Fruit fly (Drosophila melanogaster) whole organism, embryonic: ENCODE measurements around the gene CG43117.

Experiments
- Blimp-1 ChIP-seq: fragments of 200-800 bp; sonication (Bioruptor generic); optimal IDR thresholded peaks from 3 replicates; lab custom pipeline; 2018; ENCODE audit warnings: missing biosample characterization, missing genetic modification characterization, mild to moderate bottlenecking, moderate library complexity, missing genetic modification reagents
- CG10274 ChIP-seq: fragments of 200-800 bp; sonication (Bioruptor generic); optimal IDR thresholded peaks from 3 replicates; lab custom pipeline; 2017; ENCODE audit warnings: missing biosample characterization, mild to moderate bottlenecking, missing genetic modification characterization
- CG10366 ChIP-seq: fragments of 200-800 bp; sonication (Bioruptor generic); IDR thresholded peaks from 2 replicates; pipeline ENCODE4 v1.3.6; 2022; ENCODE audit warnings: missing biosample characterization, missing genetic modification characterization
- CG12942 ChIP-seq: fragments of 200-800 bp; sonication (Bioruptor generic); optimal IDR thresholded peaks from 3 replicates; lab custom pipeline; 2016; ENCODE audit warnings: missing biosample characterization, missing genetic modification characterization
- CG14050 ChIP-seq: fragments of 200-800 bp; sonication (Bioruptor generic); IDR thresholded peaks from 3 replicates; pipeline ENCODE4 v1.3.6; 2022; ENCODE audit warnings: missing biosample characterization, missing genetic modification characterization
- CG1602 ChIP-seq: fragments of 200-800 bp; sonication (Bioruptor generic); optimal IDR thresholded peaks from 3 replicates; lab custom pipeline; 2016; ENCODE audit warnings: missing biosample characterization, missing genetic modification characterization
- CG17568 ChIP-seq: fragments of 200-800 bp; sonication (Bioruptor generic); optimal IDR thresholded peaks from 2 replicates; lab custom pipeline; 2018; ENCODE audit warnings: missing biosample characterization, mild to moderate bottlenecking, missing genetic modification characterization, moderate library complexity
- CG17912 ChIP-seq: fragments of 200-800 bp; sonication (Bioruptor generic); optimal IDR thresholded peaks from 2 replicates; lab custom pipeline; 2018; ENCODE audit warnings: missing biosample characterization, mild to moderate bottlenecking, missing genetic modification characterization
- CG18262 ChIP-seq: fragments of 200-800 bp; optimal IDR thresholded peaks from 3 replicates; lab custom pipeline; 2019; ENCODE audit warnings: missing biosample characterization, mild to moderate bottlenecking, missing genetic modification characterization, moderate library complexity
- CG30020 ChIP-seq: fragments of 200-800 bp; optimal IDR thresholded peaks from 2 replicates; lab custom pipeline; 2019; ENCODE audit warnings: missing biosample characterization, mild to moderate bottlenecking, missing genetic modification characterization, moderate library complexity
- CG31388 ChIP-seq: fragments of 200-800 bp; sonication (Bioruptor generic); optimal IDR thresholded peaks from 2 replicates; lab custom pipeline; 2016; ENCODE audit warnings: missing biosample characterization, missing genetic modification characterization
- CG3163 ChIP-seq: fragments of 200-800 bp; sonication (Bioruptor generic); optimal IDR thresholded peaks from 3 replicates; lab custom pipeline; 2016; ENCODE audit warnings: missing biosample characterization, missing genetic modification characterization
- CG33213 ChIP-seq: fragments of 200-800 bp; sonication (Bioruptor generic); optimal IDR thresholded peaks from 3 replicates; lab custom pipeline; 2016; ENCODE audit warnings: missing biosample characterization, missing genetic modification characterization
- CG3847 ChIP-seq: fragments of 200-800 bp; sonication (Bioruptor generic); IDR thresholded peaks from 2 replicates; pipeline ENCODE4 v1.3.6; 2022; ENCODE audit warnings: missing biosample characterization, missing genetic modification characterization
- CG4282 ChIP-seq: fragments of 200-800 bp; sonication (Bioruptor generic); optimal IDR thresholded peaks from 2 replicates; lab custom pipeline; 2016; ENCODE audit warnings: missing biosample characterization, missing genetic modification characterization
- CG43689 ChIP-seq: fragments of 200-800 bp; sonication (Bioruptor generic); IDR thresholded peaks from 2 replicates; pipeline ENCODE4 v1.3.6; 2022; ENCODE audit warnings: missing biosample characterization, missing genetic modification characterization
- CG4424 ChIP-seq: fragments of 200-800 bp; sonication (Bioruptor generic); optimal IDR thresholded peaks from 3 replicates; lab custom pipeline; 2016; ENCODE audit warnings: missing biosample characterization, missing genetic modification characterization
- CG8924 ChIP-seq: fragments of 200-800 bp; optimal IDR thresholded peaks from 3 replicates; lab custom pipeline; 2019; ENCODE audit warnings: missing biosample characterization, mild to moderate bottlenecking, missing genetic modification characterization, moderate library complexity
- Dip2 ChIP-seq: fragments of 200-800 bp; sonication (Bioruptor generic); IDR thresholded peaks from 2 replicates; pipeline ENCODE4 v1.3.6; 2022; ENCODE audit warnings: missing biosample characterization, missing genetic modification characterization
- Dip3 ChIP-seq: fragments of 200-800 bp; sonication (Bioruptor generic); optimal IDR thresholded peaks from 3 replicates; lab custom pipeline; 2016; ENCODE audit warnings: missing biosample characterization, missing genetic modification characterization
- E2f2 ChIP-seq: fragments of 200-800 bp; sonication (Bioruptor generic); IDR thresholded peaks from 2 replicates; pipeline ENCODE4 v1.3.6; 2022; ENCODE audit warnings: missing biosample characterization, missing genetic modification characterization
- HLHmδ ChIP-seq: fragments of 200-800 bp; sonication (Bioruptor generic); optimal IDR thresholded peaks from 2 replicates; lab custom pipeline; 2018; ENCODE audit warnings: missing biosample characterization, mild to moderate bottlenecking, missing genetic modification characterization, moderate library complexity
- Hmr ChIP-seq: fragments of 200-800 bp; sonication (Bioruptor generic); optimal IDR thresholded peaks from 3 replicates; lab custom pipeline; 2017; ENCODE audit warnings: mild to moderate bottlenecking, missing biosample characterization, missing genetic modification reagents, missing genetic modification characterization
- Mrtf ChIP-seq: fragments of 200-800 bp; sonication (Bioruptor generic); IDR thresholded peaks from 3 replicates; pipeline ENCODE4 v1.3.6; 2022; ENCODE audit warnings: missing biosample characterization, missing genetic modification characterization
- NC2β ChIP-seq: fragments of 200-800 bp; sonication (Bioruptor generic); optimal IDR thresholded peaks from 2 replicates; lab custom pipeline; 2016; ENCODE audit warnings: missing biosample characterization, missing genetic modification characterization
- NFAT ChIP-seq: fragments of 200-800 bp; sonication (Bioruptor generic); IDR thresholded peaks from 2 replicates; pipeline ENCODE4 v1.3.6; 2022; ENCODE audit warnings: missing biosample characterization, missing genetic modification characterization
- Scr ChIP-seq: fragments of 200-800 bp; sonication (Bioruptor generic); IDR thresholded peaks from 2 replicates; pipeline ENCODE4 v1.3.6; 2022; ENCODE audit warnings: missing biosample characterization, missing genetic modification characterization; ENCODE audit not compliant: partially characterized antibody
- Sox100B ChIP-seq: fragments of 200-800 bp; sonication (Bioruptor generic); optimal IDR thresholded peaks from 3 replicates; lab custom pipeline; 2018; ENCODE audit warnings: missing biosample characterization, mild to moderate bottlenecking, missing genetic modification characterization
- Spps ChIP-seq: fragments of 200-800 bp; sonication (Bioruptor generic); optimal IDR thresholded peaks from 2 replicates; lab custom pipeline; 2018; ENCODE audit warnings: missing biosample characterization, mild to moderate bottlenecking, missing genetic modification characterization
- al ChIP-seq: fragments of 200-800 bp; sonication (Bioruptor generic); IDR thresholded peaks from 2 replicates; pipeline ENCODE4 v1.3.6; 2022; ENCODE audit warnings: missing biosample characterization, missing genetic modification characterization
- amos ChIP-seq: fragments of 200-800 bp; sonication (Bioruptor generic); IDR thresholded peaks from 2 replicates; pipeline ENCODE4 v1.3.6; 2022; ENCODE audit warnings: missing biosample characterization, missing genetic modification characterization; ENCODE audit not compliant: partially characterized antibody
- corto ChIP-seq: fragments of 200-800 bp; sonication (Bioruptor generic); optimal IDR thresholded peaks from 2 replicates; lab custom pipeline; 2016; ENCODE audit warnings: missing biosample characterization, mild to moderate bottlenecking, missing genetic modification characterization, moderate library complexity
- crp ChIP-seq, 2 experiments: fragments of 200-800 bp; sonication (Bioruptor generic); optimal IDR thresholded peaks; 2 replicates in 1 of 2; 3 replicates in 1 of 2; lab custom pipeline; 2017; ENCODE audit warnings: missing biosample characterization in 2 of 2, missing genetic modification characterization in 2 of 2, mild to moderate bottlenecking in 1 of 2, moderate library complexity in 1 of 2
- cwo ChIP-seq: fragments of 200-800 bp; sonication (Bioruptor generic); optimal IDR thresholded peaks from 3 replicates; lab custom pipeline; 2017; ENCODE audit warnings: missing biosample characterization, missing genetic modification characterization, mild to moderate bottlenecking, moderate library complexity, missing genetic modification reagents
- danr ChIP-seq: fragments of 200-800 bp; sonication (Bioruptor generic); IDR thresholded peaks from 2 replicates; pipeline ENCODE4 v1.3.6; 2022; ENCODE audit warnings: missing biosample characterization, missing genetic modification characterization
- disco-r ChIP-seq: fragments of 200-800 bp; sonication (Bioruptor generic); optimal IDR thresholded peaks from 2 replicates; lab custom pipeline; 2016; ENCODE audit warnings: missing biosample characterization, missing genetic modification characterization
- ftz-f1 ChIP-seq: fragments of 200-800 bp; sonication (Bioruptor generic); optimal IDR thresholded peaks from 2 replicates; lab custom pipeline; 2016; ENCODE audit warnings: missing biosample characterization, missing genetic modification characterization
- grn ChIP-seq: fragments of 200-800 bp; sonication (Bioruptor generic); optimal IDR thresholded peaks from 3 replicates; lab custom pipeline; 2017; ENCODE audit warnings: missing biosample characterization, missing genetic modification characterization
- h ChIP-seq: fragments of >200 bp; optimal IDR thresholded peaks from 2 replicates; lab custom pipeline; 2017
- insv ChIP-seq, 2 experiments: fragments of 200-800 bp; sonication (Bioruptor generic); optimal IDR thresholded peaks; 3 replicates each; lab custom pipeline; 2016 to 2018; ENCODE audit warnings: missing biosample characterization in 2 of 2, missing genetic modification characterization in 2 of 2
- jigr1 ChIP-seq: fragments of 200-800 bp; sonication (Bioruptor generic); IDR thresholded peaks from 3 replicates; pipeline ENCODE4 v1.3.6; 2022; ENCODE audit warnings: missing biosample characterization, missing genetic modification characterization
- kni ChIP-seq: fragments of 200-800 bp; sonication (Bioruptor generic); optimal IDR thresholded peaks from 3 replicates; lab custom pipeline; 2017; ENCODE audit warnings: mild to moderate bottlenecking, missing biosample characterization, missing genetic modification reagents, missing genetic modification characterization
- rib ChIP-seq: fragments of 200-800 bp; sonication (Bioruptor generic); IDR thresholded peaks from 2 replicates; pipeline ENCODE4 v1.3.6; 2022; ENCODE audit warnings: missing biosample characterization, missing genetic modification characterization
- sisA ChIP-seq: fragments of 200-800 bp; sonication (Bioruptor generic); IDR thresholded peaks from 2 replicates; pipeline ENCODE4 v1.3.6; 2022; ENCODE audit warnings: missing biosample characterization, missing genetic modification characterization
- sob ChIP-seq: fragments of 200-800 bp; sonication (Bioruptor generic); IDR thresholded peaks from 2 replicates; pipeline ENCODE4 v1.3.6; 2022; ENCODE audit warnings: missing biosample characterization, missing genetic modification characterization
- unc-4 ChIP-seq: fragments of 200-800 bp; sonication (Bioruptor generic); IDR thresholded peaks from 2 replicates; pipeline ENCODE4 v1.3.6; 2022; ENCODE audit warnings: missing biosample characterization, missing genetic modification characterization; ENCODE audit not compliant: partially characterized antibody
- vnd ChIP-seq: fragments of 200-800 bp; sonication (Bioruptor generic); IDR thresholded peaks from 3 replicates; pipeline ENCODE4 v1.3.6; 2022; ENCODE audit warnings: missing biosample characterization, missing genetic modification characterization; ENCODE audit not compliant: partially characterized antibody
- vvl ChIP-seq: fragments of 200-800 bp; sonication (Bioruptor generic); IDR thresholded peaks from 2 replicates; pipeline ENCODE4 v1.3.6; 2022; ENCODE audit warnings: missing biosample characterization, missing genetic modification characterization
- wor ChIP-seq: fragments of 200-800 bp; sonication (Bioruptor generic); IDR thresholded peaks from 2 replicates; pipeline ENCODE4 v1.3.6; 2022; ENCODE audit warnings: missing biosample characterization, missing genetic modification characterization
- z ChIP-seq: fragments of 200-800 bp; sonication (Bioruptor generic); IDR thresholded peaks from 3 replicates; pipeline ENCODE4 v1.3.6; 2022; ENCODE audit warnings: missing biosample characterization, missing genetic modification characterization

CG43117 gene

DNA sequence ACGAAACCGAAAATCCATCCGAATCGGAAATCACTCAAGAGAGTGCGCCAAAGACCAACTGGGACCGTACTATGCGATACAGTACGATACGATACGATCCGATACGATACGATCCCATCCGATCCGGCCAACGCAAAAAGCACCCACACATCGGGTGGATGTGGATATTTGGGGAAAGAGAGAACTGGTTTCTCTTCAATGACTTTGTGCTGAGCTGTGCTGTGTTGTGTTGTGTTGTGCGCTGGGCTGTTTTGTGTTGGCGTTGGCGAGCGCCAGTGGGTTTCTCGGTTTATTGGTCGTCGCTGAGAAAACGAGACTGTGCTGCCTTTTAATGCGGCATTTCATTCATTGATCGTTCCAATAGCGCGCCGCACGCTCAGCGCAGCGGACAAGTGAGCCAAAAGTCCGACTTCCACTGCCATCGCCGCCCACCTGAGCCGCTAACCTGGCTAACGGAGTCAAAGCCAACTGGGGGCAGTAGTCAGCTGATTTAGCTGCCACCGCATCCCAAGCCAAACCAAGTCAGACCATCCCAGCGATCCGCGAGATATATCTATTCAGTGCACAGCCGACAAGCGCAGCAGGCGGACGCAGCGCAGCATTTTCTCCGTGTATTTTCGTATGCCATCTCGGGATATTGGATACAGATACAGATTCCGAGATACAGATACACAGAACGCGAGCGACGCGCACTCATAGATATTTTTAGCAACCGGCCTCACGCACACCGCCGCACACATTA lies 14.0 kb upstream of the CG43117 start, which contains the start of gene tx (continued):
- TF ChIP-seq Mrtf (GFP tag; lab: Robert Waterston, UW) (no peak), Sox100B (GFP tag; lab: Kevin White, UChicago) (no peak), h (lab: Kevin White, UChicago) (no peak), CG4282 (GFP tag; lab: Kevin White, UChicago) (no peak), unc-4 (0 out of 2 replicates have a peak, but pooled peaks have one; percentile 14), kni (GFP tag; lab: Kevin White, UChicago) (peak; percentile 69), rib (GFP tag; lab: Robert Waterston, UW) (no peak), vnd (GFP tag; lab: Robert Waterston, UW) (0 out of 3 replicates have a peak, but pooled peaks have one; percentile 24), NFAT (GFP tag; lab: Robert Waterston, UW) (no peak), CG33213 (GFP tag; lab: Kevin White, UChicago) (no peak), CG4424 (GFP tag; lab: Kevin White, UChicago) (no peak), crp (GFP tag; optimal IDR thresholded peaks at IDR 0.05; lab: Kevin White, UChicago) (peak in 1 of 2 experiments; percentile 34), disco-r (GFP tag; lab: Kevin White, UChicago) (no peak), NC2β (GFP tag; lab: Kevin White, UChicago) (no peak), sob (no peak), Dip3 (GFP tag; lab: Kevin White, UChicago) (no peak), E2f2 (0 out of 2 replicates have a peak, but pooled peaks have one; percentile 20), grn (GFP tag; lab: Kevin White, UChicago) (peak; percentile 51), Blimp-1 (GFP tag; lab: Kevin White, UChicago) (peak; percentile 70), CG14050 (no peak), CG43689 (GFP tag; lab: Robert Waterston, UW) (no peak), CG1602 (no peak), al (GFP tag; lab: Robert Waterston, UW) (no peak), CG17568 (GFP tag; lab: Kevin White, UChicago) (no peak), vvl (GFP tag; lab: Robert Waterston, UW) (peak; percentile 40), CG10366 (GFP tag; lab: Robert Waterston, UW) (no peak), Spps (no peak), Scr (GFP tag; lab: Robert Waterston, UW) (peak; percentile 18; the same call in 1 of the 2 replicates), insv (GFP tag; optimal IDR thresholded peaks at IDR 0.05; lab: Kevin White, UChicago) (no peak), Hmr (GFP tag; lab: Kevin White, UChicago) (no peak), CG3847 (GFP tag; lab: Robert Waterston, UW) (0 out of 2 replicates have a peak, but pooled peaks have one; percentile 5), cwo (GFP tag; lab: Kevin White, UChicago) (peak; percentile 46), amos (GFP tag; lab: Robert Waterston, UW) (peak; percentile 29; the same call in 1 of the 2 replicates), CG18262 (tag; lab: Kevin White, UChicago) (no peak), corto (GFP tag; lab: Kevin White, UChicago) (no peak), z (GFP tag; lab: Robert Waterston, UW) (peak; percentile 95), CG30020 (no peak), ftz-f1 (no peak), CG3163 (GFP tag; lab: Kevin White, UChicago) (peak; percentile 92), HLHmδ (GFP tag; lab: Kevin White, UChicago) (peak; percentile 34), CG8924 (no peak), jigr1 (GFP tag; lab: Robert Waterston, UW) (no peak), CG17912 (GFP tag; lab: Kevin White, UChicago) (no peak), CG12942 (GFP tag; lab: Kevin White, UChicago) (no peak), danr (GFP tag; lab: Robert Waterston, UW) (no peak), wor (GFP tag; lab: Robert Waterston, UW) (no peak), CG31388 (no peak), sisA (GFP tag; lab: Robert Waterston, UW) (no peak), Dip2 (GFP tag; lab: Robert Waterston, UW) (no peak), CG10274 (GFP tag; lab: Kevin White, UChicago) (no peak)
